Worm (Caenorhabditis elegans) whole organism, L4 larva: Measurements from ENCODE around the gene cah-5.

Experiments used
- F10B5.3 ChIP-seq: sonication (generic microtip); optimal IDR thresholded peaks from 2 replicates; lab custom pipeline; 2016; ENCODE audit warnings: mild to moderate bottlenecking, missing genetic modification characterization, missing compliant biosample characterization
- Y105C5A.15 ChIP-seq: fragments of 200-800 bp; sonication (Bioruptor generic); IDR thresholded peaks from 2 replicates; pipeline ENCODE4 v1.3.6; 2022; ENCODE audit warnings: missing genetic modification characterization, missing compliant biosample characterization
- aly-2 ChIP-seq: sonication (generic microtip); optimal IDR thresholded peaks from 2 replicates; lab custom pipeline; 2018; ENCODE audit warnings: missing biosample characterization, missing genetic modification characterization
- ces-1 ChIP-seq: fragments of 150-350 bp; sonication (generic microtip); optimal IDR thresholded peaks from 4 replicates; lab custom pipeline; 2014; ENCODE audit warnings: missing biosample characterization, missing genetic modification reagents, missing genetic modification characterization
- egl-27 ChIP-seq: sonication (generic microtip); optimal IDR thresholded peaks from 3 replicates; lab custom pipeline; 2017; ENCODE audit warnings: missing biosample characterization, missing genetic modification reagents, missing genetic modification characterization
- lim-7 ChIP-seq: fragments of 200-800 bp; sonication (Bioruptor generic); IDR thresholded peaks from 2 replicates; pipeline ENCODE4 v1.3.6; 2022; ENCODE audit warnings: missing genetic modification characterization, missing compliant biosample characterization
- lin-15B ChIP-seq: fragments of 150-350 bp; sonication (generic microtip); optimal IDR thresholded peaks from 3 replicates; lab custom pipeline; 2014; ENCODE audit warnings: missing biosample characterization, missing genetic modification characterization
- nhr-102 ChIP-seq: sonication (generic microtip); optimal IDR thresholded peaks from 2 replicates; lab custom pipeline; 2016; ENCODE audit warnings: mild to moderate bottlenecking, missing genetic modification characterization, moderate library complexity, missing compliant biosample characterization
- pqm-1 ChIP-seq: sonication (generic microtip); optimal IDR thresholded peaks from 2 replicates; lab custom pipeline; 2017; ENCODE audit warnings: missing biosample characterization, missing genetic modification characterization
- unc-130 ChIP-seq: sonication (generic microtip); optimal IDR thresholded peaks from 2 replicates; lab custom pipeline; 2016; ENCODE audit warnings: missing genetic modification reagents, missing genetic modification characterization, missing compliant biosample characterization
- unc-39 ChIP-seq: sonication (generic microtip); optimal IDR thresholded peaks from 2 replicates; lab custom pipeline; 2017; ENCODE audit warnings: missing biosample characterization, missing genetic modification characterization

DNA sequence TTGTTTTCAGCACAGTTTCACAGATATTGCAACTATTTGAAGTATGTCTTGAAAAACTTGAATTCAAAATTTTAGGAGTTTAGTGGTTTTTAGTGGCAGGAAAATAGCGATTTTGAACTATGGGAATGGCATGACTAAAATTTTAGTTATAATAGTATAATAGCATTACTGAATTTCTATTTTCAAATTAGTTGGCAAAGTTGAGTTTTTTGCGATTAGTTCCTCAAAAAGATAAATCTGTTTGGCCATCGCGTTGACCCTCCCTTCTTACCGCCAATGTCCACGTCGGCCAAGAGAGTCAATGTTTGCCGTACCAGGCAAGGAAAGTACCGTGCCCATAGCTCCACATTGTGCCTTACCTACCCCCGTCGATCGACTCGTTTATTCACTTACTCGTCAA lies 28.4 kb upstream of the cah-5 start, which contains the start of gene ugt-57:
- TF ChIP-seq F10B5.3 (tag; lab: Kevin White, UChicago): no peak
- TF ChIP-seq aly-2: no peak
- TF ChIP-seq pqm-1 (tag; lab: Kevin White, UChicago): no peak
- no peak for TF ChIP-seq unc-39 (tag; lab: Kevin White, UChicago)
- TF ChIP-seq nhr-102 (tag; lab: Kevin White, UChicago): no peak
- TF ChIP-seq lim-7 (GFP tag; lab: Robert Waterston, UW): no peak
- TF ChIP-seq egl-27 (tag; lab: Kevin White, UChicago): no peak
- TF ChIP-seq Y105C5A.15 (GFP tag; lab: Robert Waterston, UW): no peak
- TF ChIP-seq ces-1 (GFP tag; lab: Kevin White, UChicago): no peak
- no peak for TF ChIP-seq unc-130
- no peak for TF ChIP-seq lin-15B (tag; lab: Kevin White, UChicago)
